Worm (Caenorhabditis elegans) whole organism, L2 larva: ENCODE results near the gene ZK402.2.

Source experiments
- C34F6.9 ChIP-seq: fragments of 150-350 bp; optimal IDR thresholded peaks from 2 replicates; lab custom pipeline; 2014; ENCODE audit warnings: missing biosample characterization, missing genetic modification characterization
- F13H6.1 ChIP-seq: sonication (generic microtip); optimal IDR thresholded peaks from 2 replicates; lab custom pipeline; 2016; ENCODE audit warnings: missing genetic modification characterization, missing compliant biosample characterization
- R02D3.7 ChIP-seq: fragments of 150-350 bp; optimal IDR thresholded peaks from 2 replicates; lab custom pipeline; 2014; ENCODE audit warnings: missing biosample characterization, missing genetic modification characterization
- Y55F3AM.14 ChIP-seq: fragments of 200-800 bp; sonication (Bioruptor generic); optimal IDR thresholded peaks from 2 replicates; lab custom pipeline; 2018; ENCODE audit warnings: mild to moderate bottlenecking, missing genetic modification characterization, missing compliant biosample characterization
- alr-1 ChIP-seq: fragments of 150-350 bp; optimal IDR thresholded peaks from 2 replicates; lab custom pipeline; 2014; ENCODE audit warnings: missing biosample characterization, missing genetic modification characterization
- ama-1 ChIP-seq: fragments of 150-350 bp; optimal IDR thresholded peaks from 2 replicates; lab custom pipeline; 2018; ENCODE audit warnings: inconsistent platforms
- crh-2 ChIP-seq: sonication (generic microtip); optimal IDR thresholded peaks from 2 replicates; lab custom pipeline; 2017; ENCODE audit warnings: missing biosample characterization, missing genetic modification characterization
- dmd-4 ChIP-seq: sonication (generic microtip); optimal IDR thresholded peaks from 2 replicates; lab custom pipeline; 2017; ENCODE audit warnings: missing biosample characterization, missing genetic modification characterization
- egl-27 ChIP-seq: sonication (generic microtip); optimal IDR thresholded peaks from 3 replicates; lab custom pipeline; 2017; ENCODE audit warnings: missing biosample characterization, missing genetic modification reagents, missing genetic modification characterization
- elt-1 ChIP-seq: fragments of 150-350 bp; optimal IDR thresholded peaks from 2 replicates; lab custom pipeline; 2014; ENCODE audit warnings: missing biosample characterization, missing genetic modification characterization
- elt-3 ChIP-seq: sonication (generic microtip); optimal IDR thresholded peaks from 2 replicates; lab custom pipeline; 2017; ENCODE audit warnings: missing biosample characterization, missing genetic modification characterization
- fos-1 ChIP-seq: fragments of 150-350 bp; optimal IDR thresholded peaks from 2 replicates; lab custom pipeline; 2014; ENCODE audit warnings: missing biosample characterization, missing genetic modification characterization
- gmeb-1 ChIP-seq: fragments of 150-350 bp; optimal IDR thresholded peaks from 2 replicates; lab custom pipeline; 2014; ENCODE audit warnings: missing biosample characterization, missing genetic modification characterization
- lin-11 ChIP-seq: fragments of 150-350 bp; sonication (generic microtip); optimal IDR thresholded peaks from 2 replicates; lab custom pipeline; 2014; ENCODE audit warnings: missing biosample characterization, missing genetic modification characterization, inconsistent platforms, mixed read lengths
- lin-13 ChIP-seq: fragments of 150-350 bp; optimal IDR thresholded peaks from 2 replicates; lab custom pipeline; 2014; ENCODE audit warnings: missing biosample characterization, missing genetic modification reagents, missing genetic modification characterization
- lin-39 ChIP-seq: fragments of 150-350 bp; optimal IDR thresholded peaks from 2 replicates; lab custom pipeline; 2014; ENCODE audit warnings: missing biosample characterization, missing genetic modification reagents, missing genetic modification characterization
- lsy-2 ChIP-seq, 2 experiments: fragments of 150-350 bp in 1 of 2; sonication (generic microtip) in 1 of 2; optimal IDR thresholded peaks; 2 replicates each; lab custom pipeline; 2014 to 2017; ENCODE audit warnings: missing biosample characterization in 2 of 2, missing genetic modification characterization in 2 of 2
- mab-5 ChIP-seq: fragments of 150-350 bp; optimal IDR thresholded peaks from 2 replicates; lab custom pipeline; 2014; ENCODE audit warnings: missing biosample characterization, missing genetic modification characterization
- mdl-1 ChIP-seq, 2 experiments: fragments of 150-350 bp in 1 of 2; sonication (generic microtip) in 1 of 2; optimal IDR thresholded peaks; 2 replicates each; lab custom pipeline; 2017; ENCODE audit warnings: missing biosample characterization in 2 of 2, missing genetic modification characterization in 2 of 2
- nhr-11 ChIP-seq: fragments of 150-350 bp; optimal IDR thresholded peaks from 2 replicates; lab custom pipeline; 2014; ENCODE audit warnings: missing biosample characterization, missing genetic modification characterization
- nhr-129 ChIP-seq: fragments of 150-350 bp; optimal IDR thresholded peaks from 2 replicates; lab custom pipeline; 2014; ENCODE audit warnings: missing biosample characterization, missing genetic modification characterization
- nhr-21 ChIP-seq: fragments of 150-350 bp; optimal IDR thresholded peaks from 2 replicates; lab custom pipeline; 2014; ENCODE audit warnings: missing biosample characterization, missing genetic modification characterization
- nhr-23 ChIP-seq: fragments of 150-350 bp; optimal IDR thresholded peaks from 2 replicates; lab custom pipeline; 2014; ENCODE audit warnings: missing biosample characterization, missing genetic modification reagents, missing genetic modification characterization
- nhr-25 ChIP-seq: fragments of 150-350 bp; sonication (generic microtip); optimal IDR thresholded peaks from 3 replicates; lab custom pipeline; 2014; ENCODE audit warnings: missing biosample characterization, missing genetic modification characterization
- nhr-6 ChIP-seq: fragments of 150-350 bp; optimal IDR thresholded peaks from 2 replicates; lab custom pipeline; 2014; ENCODE audit warnings: missing biosample characterization, missing genetic modification characterization
- nhr-77 ChIP-seq: fragments of 150-350 bp; optimal IDR thresholded peaks from 2 replicates; lab custom pipeline; 2014; ENCODE audit warnings: missing biosample characterization, missing genetic modification characterization
- sem-4 ChIP-seq: fragments of 150-350 bp; optimal IDR thresholded peaks from 2 replicates; lab custom pipeline; 2014; ENCODE audit warnings: missing biosample characterization, missing genetic modification reagents, missing genetic modification characterization
- skn-1 ChIP-seq: sonication (generic microtip); optimal IDR thresholded peaks from 2 replicates; lab custom pipeline; 2017; ENCODE audit warnings: missing biosample characterization, missing genetic modification characterization
- sma-3 ChIP-seq: sonication (generic microtip); optimal IDR thresholded peaks from 2 replicates; lab custom pipeline; 2016; ENCODE audit warnings: missing genetic modification reagents, missing genetic modification characterization, missing compliant biosample characterization
- sma-9 ChIP-seq, 2 experiments: fragments of 150-350 bp in 1 of 2; sonication (generic microtip) in 1 of 2; optimal IDR thresholded peaks; 2 replicates each; lab custom pipeline; 2014 to 2016; ENCODE audit warnings: missing genetic modification characterization in 2 of 2, mild to moderate bottlenecking in 1 of 2, missing biosample characterization in 1 of 2, missing compliant biosample characterization in 1 of 2, missing genetic modification reagents in 1 of 2, moderate library complexity in 1 of 2
- snpc-4 ChIP-seq: fragments of 150-350 bp; optimal IDR thresholded peaks from 2 replicates; lab custom pipeline; 2014; ENCODE audit warnings: missing biosample characterization, missing genetic modification characterization
- unc-39 ChIP-seq: fragments of 150-350 bp; optimal IDR thresholded peaks from 2 replicates; lab custom pipeline; 2014; ENCODE audit warnings: missing biosample characterization, missing genetic modification characterization
- unc-55 ChIP-seq: fragments of 150-350 bp; sonication (generic microtip); optimal IDR thresholded peaks from 3 replicates; lab custom pipeline; 2014; ENCODE audit warnings: missing biosample characterization, missing genetic modification reagents, missing genetic modification characterization
- zag-1 ChIP-seq: fragments of 150-350 bp; optimal IDR thresholded peaks from 2 replicates; lab custom pipeline; 2014; ENCODE audit warnings: missing biosample characterization, missing genetic modification characterization
- ztf-11 ChIP-seq: sonication (generic microtip); optimal IDR thresholded peaks from 2 replicates; lab custom pipeline; 2017; ENCODE audit warnings: missing biosample characterization, missing genetic modification characterization

Gene ZK402.2

DNA sequence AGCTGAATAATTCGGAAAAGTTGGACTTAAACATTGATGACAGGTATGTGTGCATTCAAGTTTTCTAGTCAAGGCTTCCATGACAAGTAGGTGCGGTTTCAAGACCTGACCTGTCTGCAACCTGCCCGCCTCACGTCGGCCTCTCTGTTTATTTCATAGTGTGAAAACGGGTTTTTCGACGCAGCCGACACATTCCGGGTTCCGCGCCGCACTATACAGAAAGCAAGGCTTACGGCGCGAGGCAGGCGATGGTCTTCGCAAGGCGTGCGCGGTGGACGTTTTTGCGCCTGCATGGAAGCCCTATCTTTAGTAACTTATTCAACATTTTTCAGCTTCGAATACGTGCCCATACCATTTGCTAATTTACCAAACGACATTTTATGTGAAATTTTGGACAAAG is 31.1 kb upstream of the ZK402.2 start:
- peak; percentile 11 for TF ChIP-seq snpc-4 (tag; lab: Kevin White, UChicago)
- no peak for TF ChIP-seq mab-5 (tag; lab: Kevin White, UChicago)
- TF ChIP-seq, all 48 proteins: peak for 1

DNA sequence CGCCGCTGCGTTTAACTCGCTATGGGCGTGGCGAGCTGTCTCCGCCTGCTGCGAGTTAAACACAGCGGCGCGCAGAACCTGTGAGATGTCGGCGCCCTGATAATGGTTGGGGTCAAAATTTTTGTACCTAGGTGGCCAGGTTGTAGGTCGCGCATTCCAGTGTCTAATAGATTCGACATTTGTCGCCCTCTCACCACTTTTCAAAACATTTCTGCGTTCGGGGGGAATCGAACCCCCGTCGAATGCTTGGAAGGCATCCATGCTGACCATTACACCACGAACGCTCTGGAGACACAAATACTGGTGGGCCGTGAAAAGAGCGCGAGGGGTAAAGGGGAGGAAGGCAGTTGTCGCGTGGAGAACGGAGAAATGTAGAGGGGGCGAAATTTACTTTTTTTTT is 24.2 kb upstream of the ZK402.2 start:
- TF ChIP-seq nhr-77 (tag; lab: Kevin White, UChicago) (peak; percentile 1), mab-5 (tag; lab: Kevin White, UChicago) (no peak), mdl-1 (tag; optimal IDR thresholded peaks at IDR 0.05; lab: Kevin White, UChicago) (peak in 1 of 2 experiments; percentile 33), nhr-129 (peak; percentile 69), lin-13 (GFP tag; lab: Kevin White, UChicago) (peak; percentile 70), unc-55 (peak; percentile 32), sma-3 (GFP tag; lab: Kevin White, UChicago) (peak; percentile 46), snpc-4 (tag; lab: Kevin White, UChicago) (peak; percentile 43), elt-1 (tag; lab: Kevin White, UChicago) (no peak), nhr-23 (no peak), C34F6.9 (tag; lab: Kevin White, UChicago) (no peak), fos-1 (peak; percentile 53), nhr-21 (tag; lab: Kevin White, UChicago) (peak; percentile 67), sma-9 (GFP tag; optimal IDR thresholded peaks at IDR 0.05; lab: Kevin White, UChicago) (peak; percentile 56), sma-9 (tag; optimal IDR thresholded peaks at IDR 0.05; lab: Kevin White, UChicago) (no peak), dmd-4 (tag; lab: Kevin White, UChicago) (no peak), gmeb-1 (tag; lab: Kevin White, UChicago) (peak; percentile 24), lin-11 (peak; percentile 65), unc-39 (tag; lab: Kevin White, UChicago) (no peak), F13H6.1 (tag; lab: Kevin White, UChicago) (peak; percentile 64), nhr-25 (tag; lab: Kevin White, UChicago) (no peak), lsy-2 (tag; optimal IDR thresholded peaks at IDR 0.05; lab: Kevin White, UChicago) (peak; percentile 36 to 44), crh-2 (peak; percentile 61), zag-1 (tag; lab: Kevin White, UChicago) (peak; percentile 21), sem-4 (peak; percentile 10), Y55F3AM.14 (GFP tag; lab: Kevin White, UChicago) (peak; percentile 45), lin-39 (tag; lab: Kevin White, UChicago) (no peak)

DNA sequence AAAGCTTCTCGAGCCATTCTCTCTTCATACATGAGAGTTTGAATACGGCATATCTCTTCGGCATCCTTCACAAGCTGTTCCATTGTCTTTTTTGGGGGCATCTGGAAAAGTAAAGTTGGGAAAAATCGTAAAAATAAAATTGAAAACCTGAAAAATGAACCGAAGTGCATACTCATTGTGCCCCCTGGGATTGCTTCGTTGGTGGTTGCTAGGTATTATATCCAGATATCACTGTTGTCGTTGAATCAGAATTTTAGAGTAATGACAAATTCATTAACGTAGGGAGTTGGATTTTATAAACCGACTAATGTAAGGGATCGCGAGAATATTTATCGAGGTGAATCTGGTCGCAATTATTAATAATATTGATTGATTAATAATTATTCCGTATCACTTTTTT is 22.0 kb upstream of the ZK402.2 start, which contains the start of gene F56C3.10:
TSS of gene F56C3.10 (minus strand) at position 101 of the 400 bp plus-strand sequence.
- TF ChIP-seq egl-27 (tag; lab: Kevin White, UChicago) (no peak), nhr-6 (tag; lab: Kevin White, UChicago) (no peak), F13H6.1 (tag; lab: Kevin White, UChicago) (no peak), ztf-11 (tag; lab: Kevin White, UChicago) (no peak), ama-1 (lab: Kevin White, UChicago) (no peak), skn-1 (no peak), lin-13 (GFP tag; lab: Kevin White, UChicago) (no peak), nhr-25 (tag; lab: Kevin White, UChicago) (no peak), nhr-129 (no peak), nhr-21 (tag; lab: Kevin White, UChicago) (no peak), mdl-1 (tag; optimal IDR thresholded peaks at IDR 0.05; lab: Kevin White, UChicago) (no peak), nhr-11 (no peak)

DNA sequence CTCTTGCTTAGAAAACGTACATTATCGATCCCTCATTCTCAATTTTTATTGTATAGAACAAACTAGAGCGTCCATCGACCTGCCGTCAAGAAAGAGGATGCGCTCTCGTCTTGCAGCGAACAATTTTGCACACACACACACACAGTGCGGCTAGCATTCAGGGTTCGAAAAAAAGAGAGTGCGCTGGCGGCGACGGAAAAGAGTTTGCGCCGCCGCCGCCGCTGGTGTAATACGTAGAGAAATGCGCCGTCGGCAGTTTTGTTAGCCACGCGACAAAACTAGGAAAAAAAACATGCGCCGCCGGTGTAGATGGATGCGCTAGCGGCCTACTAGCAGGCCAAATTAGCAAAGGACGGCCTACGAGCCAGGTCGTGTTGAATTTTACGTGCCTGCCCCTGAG is 20.0 kb upstream of the ZK402.2 start:
- TF ChIP-seq elt-3 (tag; lab: Kevin White, UChicago) (no peak), gmeb-1 (tag; lab: Kevin White, UChicago) (no peak), sma-3 (GFP tag; lab: Kevin White, UChicago) (no peak), alr-1 (tag; lab: Kevin White, UChicago) (no peak), mab-5 (tag; lab: Kevin White, UChicago) (no peak), mdl-1 (tag; optimal IDR thresholded peaks at IDR 0.05; lab: Kevin White, UChicago) (no peak)

DNA sequence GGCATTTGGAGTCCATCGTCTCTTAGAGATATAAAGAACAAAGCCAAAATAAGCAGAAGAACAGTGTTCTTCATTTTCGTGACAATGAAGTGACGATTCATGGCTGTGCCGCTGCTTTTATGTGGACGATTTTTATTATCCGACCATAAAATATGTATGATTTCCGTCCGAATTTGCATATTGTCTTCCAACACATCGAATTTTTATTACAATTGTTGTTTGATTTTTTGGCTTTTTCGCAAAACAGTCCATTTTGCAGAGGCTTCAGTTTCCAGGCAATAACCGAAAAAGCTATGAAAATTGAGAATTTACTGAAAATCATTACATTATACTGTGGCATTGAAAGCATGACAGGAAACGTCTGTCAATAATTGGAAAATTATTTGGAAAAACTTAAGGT is 19.0 kb upstream of the ZK402.2 start, which contains the start of gene F56C3.8:
TSS of gene F56C3.8 (minus strand) at position 101 of the 400 bp plus-strand sequence.
- no peak for TF ChIP-seq gmeb-1 (tag; lab: Kevin White, UChicago)
- TF ChIP-seq R02D3.7 (tag; lab: Kevin White, UChicago) = no peak
- no peak for TF ChIP-seq sma-9 (GFP tag; optimal IDR thresholded peaks at IDR 0.05; lab: Kevin White, UChicago)
- TF ChIP-seq sma-9 (tag; optimal IDR thresholded peaks at IDR 0.05; lab: Kevin White, UChicago) = no peak
- no peak for TF ChIP-seq ztf-11 (tag; lab: Kevin White, UChicago)
- no peak for TF ChIP-seq mdl-1 (tag; optimal IDR thresholded peaks at IDR 0.05; lab: Kevin White, UChicago)
- TF ChIP-seq, all 48 proteins: peak for 0
